Worm (Caenorhabditis elegans) whole organism, late embryonic: ENCODE results near the gene nhr-178.

Experiments used
- ceh-14 ChIP-seq: sonication (generic microtip); optimal IDR thresholded peaks from 2 replicates; lab custom pipeline; 2016; ENCODE audit warnings: missing genotype, missing genetic modification characterization, missing compliant biosample characterization
- tbx-2 ChIP-seq: sonication (generic microtip); optimal IDR thresholded peaks from 2 replicates; lab custom pipeline; 2016; ENCODE audit warnings: missing genetic modification characterization, missing compliant biosample characterization

- TF ChIP-seq ceh-14 (tag; lab: Kevin White, UChicago) = no peak
- TF ChIP-seq tbx-2 = no peak
Measured at ce11 chrV:1643886-1644285, 36.1 kb upstream of the nhr-178 start, which contains the start of gene alh-2.
